Fruit fly (Drosophila melanogaster): ENCODE measurements around the gene CG46463.

DNA sequence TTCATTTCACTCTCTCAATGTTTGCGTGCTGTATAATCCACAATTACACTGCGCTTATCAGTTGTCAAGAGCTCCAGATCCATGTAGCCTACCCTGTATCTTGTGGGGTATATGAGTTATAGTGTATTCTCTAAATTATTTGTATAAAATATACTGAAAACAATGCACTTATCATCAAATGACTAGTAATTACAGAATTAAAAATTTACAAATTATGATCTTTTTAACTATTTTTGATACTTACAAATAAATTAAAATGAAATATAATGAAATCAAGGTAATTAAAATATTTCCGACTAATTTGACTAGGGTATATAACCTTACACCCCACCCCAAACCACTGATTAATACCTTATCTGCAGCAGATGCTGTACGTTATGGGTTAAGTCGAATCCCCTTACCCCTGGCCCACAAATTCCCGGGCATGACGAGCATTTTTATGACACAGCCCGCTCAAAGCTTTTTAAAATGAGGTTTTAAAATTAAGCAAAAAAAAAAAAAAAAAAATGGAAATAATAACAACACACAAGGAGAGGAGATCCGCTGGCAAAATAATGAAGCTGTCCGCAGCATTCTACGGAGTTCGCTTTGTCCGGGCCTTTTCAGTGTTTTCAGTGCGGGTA is 24.1 kb downstream of the CG46463 start:
- TF ChIP-seq CG14655 (GFP tag; optimal IDR thresholded peaks at IDR 0.05), result peak; percentile 21
- no peak for TF ChIP-seq Pif1B (GFP tag; optimal IDR thresholded peaks at IDR 0.05)
- TF ChIP-seq Ets98B (GFP tag; IDR thresholded peaks at IDR 0.05), result 0 out of 2 replicates have a peak, but pooled peaks have one; percentile 5
- TF ChIP-seq CG9948 (tag; optimal IDR thresholded peaks at IDR 0.05), result no peak
- 0 out of 2 replicates have a peak, but pooled peaks have one; percentile 21 for TF ChIP-seq CG12605 (GFP tag; IDR thresholded peaks at IDR 0.05)
- TF ChIP-seq EcR (GFP tag; optimal IDR thresholded peaks at IDR 0.05), result no peak
- TF ChIP-seq CG32121 (GFP tag; IDR thresholded peaks at IDR 0.05), result no peak
- no peak for TF ChIP-seq CG17806 (tag; optimal IDR thresholded peaks at IDR 0.05)
- no peak for TF ChIP-seq CG10348 (GFP tag; IDR thresholded peaks at IDR 0.05)
- 0 out of 3 replicates have a peak, but pooled peaks have one; percentile 11 for TF ChIP-seq CG4496 (GFP tag; IDR thresholded peaks at IDR 0.05)
